Fruit fly (Drosophila melanogaster) whole organism, embryonic: Measurements from ENCODE around the gene CG42693.

Source experiments
- B-H1 ChIP-seq: fragments of 200-800 bp; sonication (Bioruptor generic); IDR thresholded peaks from 3 replicates; pipeline ENCODE4 v1.3.6; 2022; ENCODE audit warnings: missing biosample characterization, missing genetic modification characterization
- Blimp-1 ChIP-seq: fragments of 200-800 bp; sonication (Bioruptor generic); optimal IDR thresholded peaks from 3 replicates; lab custom pipeline; 2018; ENCODE audit warnings: missing biosample characterization, missing genetic modification characterization, mild to moderate bottlenecking, moderate library complexity, missing genetic modification reagents
- CG10565 ChIP-seq: fragments of 200-800 bp; sonication (Bioruptor generic); optimal IDR thresholded peaks from 3 replicates; lab custom pipeline; 2016; ENCODE audit warnings: missing biosample characterization, mild to moderate bottlenecking, missing genetic modification characterization
- CG14667 ChIP-seq: fragments of 200-800 bp; sonication (Bioruptor generic); IDR thresholded peaks from 2 replicates; pipeline ENCODE4 v1.3.6; 2022; ENCODE audit warnings: missing biosample characterization, missing genetic modification characterization
- CG15073 ChIP-seq: fragments of 200-800 bp; sonication (Bioruptor generic); optimal IDR thresholded peaks from 2 replicates; lab custom pipeline; 2016; ENCODE audit warnings: missing biosample characterization, missing genetic modification characterization
- CG1603 ChIP-seq: fragments of 200-800 bp; sonication (Bioruptor generic); optimal IDR thresholded peaks from 2 replicates; lab custom pipeline; 2019; ENCODE audit warnings: missing biosample characterization, mild to moderate bottlenecking, missing genetic modification characterization, moderate library complexity
- CG17328 ChIP-seq: fragments of 200-800 bp; sonication (Bioruptor generic); IDR thresholded peaks from 2 replicates; pipeline ENCODE4 v1.3.6; 2022; ENCODE audit warnings: missing biosample characterization, missing genetic modification characterization
- CG17361 ChIP-seq: fragments of 200-800 bp; sonication (Bioruptor generic); IDR thresholded peaks from 3 replicates; pipeline ENCODE4 v1.3.6; 2022; ENCODE audit warnings: missing biosample characterization, missing genetic modification characterization
- CG17829 ChIP-seq: fragments of 200-800 bp; optimal IDR thresholded peaks from 2 replicates; lab custom pipeline; 2019; ENCODE audit warnings: missing biosample characterization, mild to moderate bottlenecking, missing genetic modification characterization, moderate library complexity
- CG18262 ChIP-seq: fragments of 200-800 bp; optimal IDR thresholded peaks from 3 replicates; lab custom pipeline; 2019; ENCODE audit warnings: missing biosample characterization, mild to moderate bottlenecking, missing genetic modification characterization, moderate library complexity
- CG2678 ChIP-seq: fragments of 200-800 bp; sonication (Bioruptor generic); optimal IDR thresholded peaks from 3 replicates; lab custom pipeline; 2019; ENCODE audit warnings: missing biosample characterization, mild to moderate bottlenecking, missing genetic modification characterization, moderate library complexity
- CG34376 ChIP-seq: fragments of 200-800 bp; sonication (Bioruptor generic); optimal IDR thresholded peaks from 2 replicates; lab custom pipeline; 2018; ENCODE audit warnings: missing biosample characterization, mild to moderate bottlenecking, missing genetic modification characterization
- CG3726 ChIP-seq: fragments of 200-800 bp; sonication (Bioruptor generic); IDR thresholded peaks from 3 replicates; pipeline ENCODE4, ENCODE4 v1.3.6; 2022; ENCODE audit warnings: missing biosample characterization, missing genetic modification characterization
- CG4404 ChIP-seq: fragments of 200-800 bp; sonication (Bioruptor generic); IDR thresholded peaks from 2 replicates; pipeline ENCODE4 v1.3.6; 2022; ENCODE audit warnings: missing biosample characterization, missing genetic modification characterization
- CG6765 ChIP-seq: fragments of 200-800 bp; sonication (Bioruptor generic); optimal IDR thresholded peaks from 3 replicates; lab custom pipeline; 2017; ENCODE audit warnings: missing biosample characterization, mild to moderate bottlenecking, missing genetic modification characterization
- CG7357 ChIP-seq: fragments of 200-800 bp; sonication (Bioruptor generic); IDR thresholded peaks from 3 replicates; pipeline ENCODE4 v1.3.6; 2022; ENCODE audit warnings: missing biosample characterization, missing genetic modification characterization
- CG7839 ChIP-seq: fragments of 200-800 bp; sonication (Bioruptor generic); optimal IDR thresholded peaks from 3 replicates; lab custom pipeline; 2018; ENCODE audit warnings: missing biosample characterization, mild to moderate bottlenecking, missing genetic modification characterization, moderate library complexity
- CrebB ChIP-seq: fragments of 200-800 bp; sonication (Bioruptor generic); optimal IDR thresholded peaks from 3 replicates; lab custom pipeline; 2018; ENCODE audit warnings: missing biosample characterization, mild to moderate bottlenecking, missing genetic modification characterization
- Dref ChIP-seq: fragments of 200-800 bp; sonication (Bioruptor generic); IDR thresholded peaks from 2 replicates; pipeline ENCODE4 v1.3.6; 2022; ENCODE audit warnings: missing biosample characterization, missing genetic modification characterization
- Med ChIP-seq: fragments of 200-800 bp; sonication (Bioruptor generic); peaks from one replicate; lab custom pipeline; 2016; ENCODE audit warnings: missing biosample characterization, missing genetic modification characterization, mild to moderate bottlenecking, inconsistent platforms, moderate library complexity
- NC2α ChIP-seq: fragments of 200-800 bp; sonication (Bioruptor generic); optimal IDR thresholded peaks from 2 replicates; lab custom pipeline; 2016; ENCODE audit warnings: missing biosample characterization, missing genetic modification characterization
- NFAT ChIP-seq: fragments of 200-800 bp; sonication (Bioruptor generic); IDR thresholded peaks from 2 replicates; pipeline ENCODE4 v1.3.6; 2022; ENCODE audit warnings: missing biosample characterization, missing genetic modification characterization
- Opbp ChIP-seq: fragments of 200-800 bp; sonication (Bioruptor generic); IDR thresholded peaks from 3 replicates; pipeline ENCODE4 v1.3.6; 2022; ENCODE audit warnings: missing biosample characterization, missing genetic modification characterization; ENCODE audit not compliant: partially characterized antibody
- Pdp1 ChIP-seq, 2 experiments: fragments of 200-800 bp; sonication (Bioruptor generic); optimal IDR thresholded peaks; 3 replicates each; lab custom pipeline; 2016; ENCODE audit warnings: missing biosample characterization in 2 of 2, missing genetic modification characterization in 2 of 2, mild to moderate bottlenecking in 1 of 2, moderate library complexity in 1 of 2
- Ptx1 ChIP-seq: fragments of 200-800 bp; sonication (Bioruptor generic); IDR thresholded peaks from 2 replicates; pipeline ENCODE4 v1.3.6; 2022; ENCODE audit warnings: missing biosample characterization, missing genetic modification characterization
- ci ChIP-seq: fragments of 200-800 bp; sonication (Bioruptor generic); IDR thresholded peaks from 3 replicates; pipeline ENCODE4 v1.3.6; 2022; ENCODE audit warnings: missing biosample characterization, missing genetic modification characterization
- crc ChIP-seq: fragments of 200-800 bp; sonication (Bioruptor generic); optimal IDR thresholded peaks from 2 replicates; lab custom pipeline; 2016; ENCODE audit warnings: missing biosample characterization, missing genetic modification characterization
- cwo ChIP-seq: fragments of 200-800 bp; sonication (Bioruptor generic); optimal IDR thresholded peaks from 3 replicates; lab custom pipeline; 2017; ENCODE audit warnings: missing biosample characterization, missing genetic modification characterization, mild to moderate bottlenecking, moderate library complexity, missing genetic modification reagents
- da ChIP-seq: fragments of 200-800 bp; sonication (Bioruptor generic); optimal IDR thresholded peaks from 2 replicates; lab custom pipeline; 2016; ENCODE audit warnings: missing biosample characterization, missing genetic modification characterization
- dan ChIP-seq: fragments of 200-800 bp; sonication (Bioruptor generic); IDR thresholded peaks from 2 replicates; pipeline ENCODE4 v1.3.6; 2022; ENCODE audit warnings: missing biosample characterization, missing genetic modification characterization
- fru ChIP-seq: fragments of >200 bp; optimal IDR thresholded peaks from 2 replicates; lab custom pipeline; 2017
- hkb ChIP-seq, 2 experiments: fragments of 200-800 bp in 1 of 2; fragments of >200 bp in 1 of 2; sonication (Bioruptor generic) in 1 of 2; IDR thresholded peaks in 1 of 2; optimal IDR thresholded peaks in 1 of 2; 2 replicates each; pipeline versions ENCODE4 v1.3.6 to Lab custom; 2017 to 2022; ENCODE audit warnings: missing biosample characterization in 1 of 2, missing genetic modification characterization in 1 of 2
- inv ChIP-seq: fragments of 200-800 bp; sonication (Bioruptor generic); IDR thresholded peaks from 2 replicates; pipeline ENCODE4 v1.3.6; 2022; ENCODE audit warnings: missing biosample characterization, missing genetic modification characterization; ENCODE audit not compliant: partially characterized antibody
- ken ChIP-seq: fragments of 200-800 bp; sonication (Bioruptor generic); IDR thresholded peaks from 3 replicates; pipeline ENCODE4 v1.3.6; 2022; ENCODE audit warnings: missing biosample characterization, missing genetic modification characterization
- kni ChIP-seq: fragments of 200-800 bp; sonication (Bioruptor generic); optimal IDR thresholded peaks from 3 replicates; lab custom pipeline; 2017; ENCODE audit warnings: mild to moderate bottlenecking, missing biosample characterization, missing genetic modification reagents, missing genetic modification characterization
- lbe ChIP-seq: fragments of 200-800 bp; sonication (Bioruptor generic); optimal IDR thresholded peaks from 2 replicates; lab custom pipeline; 2016; ENCODE audit warnings: missing biosample characterization, mild to moderate bottlenecking, missing genetic modification characterization
- lilli ChIP-seq: fragments of 200-800 bp; sonication (Bioruptor generic); optimal IDR thresholded peaks from 3 replicates; lab custom pipeline; 2016; ENCODE audit warnings: missing biosample characterization, missing genetic modification characterization
- mam ChIP-seq: fragments of 200-800 bp; sonication (Bioruptor generic); optimal IDR thresholded peaks from 3 replicates; lab custom pipeline; 2016; ENCODE audit warnings: missing biosample characterization, missing genetic modification characterization
- mld ChIP-seq: fragments of 200-800 bp; sonication (Bioruptor generic); IDR thresholded peaks from 3 replicates; pipeline ENCODE4 v1.3.6; 2022; ENCODE audit warnings: missing biosample characterization, missing genetic modification characterization; ENCODE audit not compliant: partially characterized antibody
- nerfin-2 ChIP-seq: fragments of 200-800 bp; sonication (Bioruptor generic); IDR thresholded peaks from 2 replicates; pipeline ENCODE4 v1.3.6; 2022; ENCODE audit warnings: missing biosample characterization, missing genetic modification characterization; ENCODE audit not compliant: partially characterized antibody
- oc ChIP-seq: fragments of 200-800 bp; sonication (Bioruptor generic); optimal IDR thresholded peaks from 2 replicates; lab custom pipeline; 2018; ENCODE audit warnings: missing biosample characterization, mild to moderate bottlenecking, missing genetic modification characterization, moderate library complexity
- odd ChIP-seq: fragments of 200-800 bp; sonication (Bioruptor generic); optimal IDR thresholded peaks from 2 replicates; lab custom pipeline; 2017; ENCODE audit warnings: missing biosample characterization, mild to moderate bottlenecking, missing genetic modification characterization
- pan ChIP-seq, 4 experiments: fragments of >200 bp in 3 of 4; fragments of 200-800 bp in 1 of 4; sonication (Bioruptor generic) in 1 of 4; optimal IDR thresholded peaks in 3 of 4; IDR thresholded peaks in 1 of 4; 2 replicates each; pipeline versions ENCODE4 v1.3.6 to Lab custom; 2017 to 2022; ENCODE audit warnings: missing biosample characterization in 2 of 4, missing genetic modification characterization in 2 of 4, mixed read lengths in 1 of 4
- pnt ChIP-seq: fragments of 200-800 bp; sonication (Bioruptor generic); optimal IDR thresholded peaks from 3 replicates; lab custom pipeline; 2016; ENCODE audit warnings: missing biosample characterization, missing genetic modification characterization
- ranshi ChIP-seq: fragments of 200-800 bp; sonication (Bioruptor generic); IDR thresholded peaks from 2 replicates; pipeline ENCODE4 v1.3.6; 2022; ENCODE audit warnings: missing biosample characterization, missing genetic modification characterization
- repo ChIP-seq: fragments of 200-800 bp; sonication (Bioruptor generic); optimal IDR thresholded peaks from 2 replicates; lab custom pipeline; 2016; ENCODE audit warnings: missing biosample characterization, missing genetic modification characterization
- sim ChIP-seq: fragments of 200-800 bp; sonication (Bioruptor generic); IDR thresholded peaks from 2 replicates; pipeline ENCODE4 v1.3.6; 2022; ENCODE audit warnings: missing biosample characterization, missing genetic modification characterization
- sisA ChIP-seq: fragments of 200-800 bp; sonication (Bioruptor generic); IDR thresholded peaks from 2 replicates; pipeline ENCODE4 v1.3.6; 2022; ENCODE audit warnings: missing biosample characterization, missing genetic modification characterization
- sr ChIP-seq: fragments of 200-800 bp; sonication (Bioruptor generic); IDR thresholded peaks from 3 replicates; pipeline ENCODE4 v1.3.6; 2022; ENCODE audit warnings: missing biosample characterization, missing genetic modification characterization
- tio ChIP-seq: fragments of 200-800 bp; sonication (Bioruptor generic); optimal IDR thresholded peaks from 2 replicates; lab custom pipeline; 2017; ENCODE audit warnings: missing biosample characterization, missing genetic modification characterization, inconsistent platforms
- usp ChIP-seq: fragments of >200 bp; optimal IDR thresholded peaks from 2 replicates; lab custom pipeline; 2017; ENCODE audit warnings: missing biosample characterization, missing genetic modification characterization

CG42693 gene

dm6 chr3R:31718168-31718565 is 10.0 kb upstream of the CG42693 start (continued):
- TF ChIP-seq lbe (GFP tag; lab: Kevin White, UChicago) (no peak), oc (tag; lab: Kevin White, UChicago) (no peak), NC2α (GFP tag; lab: Kevin White, UChicago) (no peak), CG3726 (GFP tag; lab: Robert Waterston, UW) (no peak), Med (peak; percentile 9), sr (GFP tag; lab: Robert Waterston, UW) (no peak), lilli (GFP tag; lab: Kevin White, UChicago) (no peak), CG15073 (GFP tag; lab: Kevin White, UChicago) (no peak), Pdp1 (GFP tag; optimal IDR thresholded peaks at IDR 0.05; lab: Kevin White, UChicago) (no peak), ci (peak; percentile 31; the same call in 1 of the 3 replicates), crc (no peak), CG17829 (tag; lab: Kevin White, UChicago) (no peak), Opbp (GFP tag; lab: Robert Waterston, UW) (no peak), usp (GFP tag; lab: Kevin White, UChicago) (no peak), ranshi (GFP tag; lab: Robert Waterston, UW) (peak; percentile 14; the same call in 1 of the 2 replicates), B-H1 (no peak), CG10565 (no peak), CG17328 (GFP tag; lab: Robert Waterston, UW) (no peak), NFAT (GFP tag; lab: Robert Waterston, UW) (0 out of 2 replicates have a peak, but pooled peaks have one; percentile 4), CG1603 (peak; percentile 8), tio (GFP tag; lab: Kevin White, UChicago) (no peak), kni (GFP tag; lab: Kevin White, UChicago) (no peak), CrebB (no peak), CG7357 (GFP tag; lab: Robert Waterston, UW) (no peak), nerfin-2 (GFP tag; lab: Robert Waterston, UW) (no peak), mam (GFP tag; lab: Kevin White, UChicago) (no peak), CG2678 (tag; lab: Kevin White, UChicago) (peak; percentile 22), CG4404 (no peak), fru (lab: Kevin White, UChicago) (no peak), CG7839 (tag; lab: Kevin White, UChicago) (peak; percentile 1), dan (GFP tag; lab: Robert Waterston, UW) (no peak), CG18262 (peak; percentile 42), ken (no peak), hkb (optimal IDR thresholded peaks at IDR 0.05; lab: Kevin White, UChicago) (no peak), hkb (GFP tag; IDR thresholded peaks at IDR 0.05; lab: Robert Waterston, UW) (no peak), pan (optimal IDR thresholded peaks at IDR 0.05; lab: Kevin White, UChicago) (no peak), pan (GFP tag; optimal IDR thresholded peaks at IDR 0.05 in 1 of 2, IDR thresholded peaks at IDR 0.05 in 1 of 2) (no peak), pnt (GFP tag; lab: Kevin White, UChicago) (no peak), repo (GFP tag; lab: Kevin White, UChicago) (no peak), CG17361 (0 out of 3 replicates have a peak, but pooled peaks have one; percentile 25), da (GFP tag; lab: Kevin White, UChicago) (no peak), sisA (GFP tag; lab: Robert Waterston, UW) (peak; percentile 22; the same call in 1 of the 2 replicates), inv (no peak), CG34376 (GFP tag; lab: Kevin White, UChicago) (no peak), odd (no peak), Dref (GFP tag; lab: Robert Waterston, UW) (no peak), Ptx1 (GFP tag; lab: Robert Waterston, UW) (peak; percentile 11; the same call in 1 of the 2 replicates), cwo (no peak), CG6765 (no peak), Blimp-1 (GFP tag; lab: Kevin White, UChicago) (peak; percentile 28), mld (GFP tag; lab: Robert Waterston, UW) (no peak), sim (GFP tag; lab: Robert Waterston, UW) (no peak), CG14667 (GFP tag; lab: Robert Waterston, UW) (no peak)
